Fruit fly (Drosophila melanogaster): Measurements from ENCODE around the gene TwdlZ.

The TwdlZ gene

DNA sequence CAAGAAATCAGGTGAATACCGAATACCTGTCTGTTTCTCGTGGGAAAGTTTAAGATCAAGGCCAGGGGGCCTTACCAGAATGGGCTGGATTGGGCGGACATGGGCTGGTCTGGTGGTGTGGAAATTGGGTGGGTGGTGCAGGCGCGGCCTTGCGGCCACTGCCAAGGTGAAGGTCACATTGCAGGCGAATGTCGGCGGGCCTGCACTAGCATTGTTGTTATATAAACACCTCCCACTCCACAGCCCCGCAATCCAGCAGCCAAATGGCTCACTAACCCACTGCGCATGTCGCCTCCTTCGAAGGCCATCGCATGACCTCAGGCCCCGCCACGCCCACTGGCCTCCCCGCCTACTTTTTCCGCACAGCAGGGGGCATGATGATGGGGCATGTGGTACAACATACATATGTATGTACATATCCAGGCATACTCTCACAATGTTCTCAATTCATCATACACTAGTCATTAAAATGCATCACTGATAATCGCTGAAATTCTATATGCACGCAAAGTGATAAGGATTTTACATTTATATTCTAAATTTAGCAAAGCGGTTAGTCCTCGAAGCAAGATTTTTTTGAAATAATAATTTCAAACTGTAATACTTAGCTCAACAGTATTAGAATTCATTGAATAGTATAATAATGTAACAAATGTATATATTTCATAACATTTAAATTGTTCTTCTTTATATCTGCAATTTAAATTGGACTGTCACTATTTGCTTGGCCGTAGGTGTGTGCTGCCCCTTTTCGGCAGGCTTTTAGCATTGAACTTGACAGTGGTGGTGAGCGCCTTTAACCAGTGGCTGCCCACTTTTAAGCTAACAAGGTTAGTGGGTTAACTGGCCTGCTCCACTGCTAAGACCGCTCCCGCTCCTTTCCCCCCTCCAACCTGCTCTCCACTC, 41.1 kb upstream of the TwdlZ start (continued):
- no peak for TF ChIP-seq fd102C (GFP tag; optimal IDR thresholded peaks at IDR 0.05)
- no peak for TF ChIP-seq hkb (optimal IDR thresholded peaks at IDR 0.05)
- no peak for TF ChIP-seq hkb (GFP tag; IDR thresholded peaks at IDR 0.05)
- TF ChIP-seq Sox102F (GFP tag; optimal IDR thresholded peaks at IDR 0.05): peak; percentile 18
- TF ChIP-seq CG2202 (tag; optimal IDR thresholded peaks at IDR 0.05): no peak
- TF ChIP-seq usp (GFP tag; optimal IDR thresholded peaks at IDR 0.05): no peak
- no peak for TF ChIP-seq vfl (GFP tag; optimal IDR thresholded peaks at IDR 0.05)
- TF ChIP-seq CG16779 (GFP tag; IDR thresholded peaks at IDR 0.05): no peak
- 0 out of 2 replicates have a peak, but pooled peaks have one; percentile 20 for TF ChIP-seq CG11696 (GFP tag; IDR thresholded peaks at IDR 0.05)
- peak; percentile 24 for TF ChIP-seq CG3281 (GFP tag; optimal IDR thresholded peaks at IDR 0.05)
- no peak for TF ChIP-seq wor (GFP tag; IDR thresholded peaks at IDR 0.05)
- TF ChIP-seq CG14050 (GFP tag; IDR thresholded peaks at IDR 0.05): no peak
- TF ChIP-seq Scr (GFP tag; IDR thresholded peaks at IDR 0.05; ENCODE audit: partially characterized antibody): no peak
- TF ChIP-seq emc (GFP tag; optimal IDR thresholded peaks at IDR 0.05): no peak
- no peak for TF ChIP-seq CG15601 (tag; optimal IDR thresholded peaks at IDR 0.05)
- no peak for TF ChIP-seq YL-1 (GFP tag; optimal IDR thresholded peaks at IDR 0.05)
- TF ChIP-seq CG18011 (GFP tag; optimal IDR thresholded peaks at IDR 0.05): no peak
- no peak for TF ChIP-seq shn (GFP tag; optimal IDR thresholded peaks at IDR 0.05)
- TF ChIP-seq Ssrp (tag; optimal IDR thresholded peaks at IDR 0.05): no peak
- no peak for TF ChIP-seq CTCF (GFP tag; optimal IDR thresholded peaks at IDR 0.05)
- no peak for TF ChIP-seq CG9727 (GFP tag; optimal IDR thresholded peaks at IDR 0.05)
- no peak for TF ChIP-seq bowl (GFP tag; IDR thresholded peaks at IDR 0.05)
- no peak for TF ChIP-seq Doc3 (GFP tag; IDR thresholded peaks at IDR 0.05; ENCODE audit: partially characterized antibody)
- TF ChIP-seq CG7839 (tag; optimal IDR thresholded peaks at IDR 0.05): peak; percentile 3
- no peak for TF ChIP-seq CG16813 (GFP tag; IDR thresholded peaks at IDR 0.05; ENCODE audit: partially characterized antibody)
- no peak for TF ChIP-seq bsh (GFP tag; optimal IDR thresholded peaks at IDR 0.05)
- TF ChIP-seq gsb-n (tag; optimal IDR thresholded peaks at IDR 0.05): no peak
- no peak for TF ChIP-seq Hmr (GFP tag; optimal IDR thresholded peaks at IDR 0.05)
- TF ChIP-seq ftz-f1 (GFP tag; optimal IDR thresholded peaks at IDR 0.05): peak; percentile 52
- TF ChIP-seq CG10462 (GFP tag; optimal IDR thresholded peaks at IDR 0.05): no peak
- TF ChIP-seq tap (tag; optimal IDR thresholded peaks at IDR 0.05): no peak
- TF ChIP-seq lilli (GFP tag; optimal IDR thresholded peaks at IDR 0.05): no peak
- TF ChIP-seq insv (GFP tag; optimal IDR thresholded peaks at IDR 0.05): no peak
- TF ChIP-seq CG2875 (GFP tag; optimal IDR thresholded peaks at IDR 0.05): no peak
- TF ChIP-seq CG12769 (tag; optimal IDR thresholded peaks at IDR 0.05): no peak
- TF ChIP-seq CG6854 (GFP tag; optimal IDR thresholded peaks at IDR 0.05): no peak
- TF ChIP-seq da (GFP tag; optimal IDR thresholded peaks at IDR 0.05): no peak
- no peak for TF ChIP-seq hbn (GFP tag; IDR thresholded peaks at IDR 0.05; ENCODE audit: partially characterized antibody)
- TF ChIP-seq nau (GFP tag; optimal IDR thresholded peaks at IDR 0.05): no peak
- TF ChIP-seq ro (GFP tag; IDR thresholded peaks at IDR 0.05): no peak
- TF ChIP-seq pita (GFP tag; optimal IDR thresholded peaks at IDR 0.05): no peak
- no peak for TF ChIP-seq mld (GFP tag; IDR thresholded peaks at IDR 0.05; ENCODE audit: partially characterized antibody)
- TF ChIP-seq CG17186 (GFP tag; optimal IDR thresholded peaks at IDR 0.05): no peak
- TF ChIP-seq CG3847 (GFP tag; IDR thresholded peaks at IDR 0.05): no peak
- peak; percentile 21 for TF ChIP-seq Fer1 (GFP tag; optimal IDR thresholded peaks at IDR 0.05)
- TF ChIP-seq phol (tag; optimal IDR thresholded peaks at IDR 0.05): peak; percentile 2
- TF ChIP-seq z (GFP tag; IDR thresholded peaks at IDR 0.05): no peak
- no peak for TF ChIP-seq Hsf (GFP tag; optimal IDR thresholded peaks at IDR 0.05)
- TF ChIP-seq CG17328 (GFP tag; IDR thresholded peaks at IDR 0.05): no peak
- no peak for TF ChIP-seq sr (GFP tag; IDR thresholded peaks at IDR 0.05)

Measured in whole organism, embryonic.